Worm (Caenorhabditis elegans) whole organism, late embryonic: Measurements from ENCODE around the gene C56A3.8.

Experiments
- C08G9.2 ChIP-seq: sonication (generic microtip); optimal IDR thresholded peaks from 2 replicates; lab custom pipeline; 2016; ENCODE audit warnings: mild to moderate bottlenecking, missing genetic modification characterization, moderate library complexity, missing compliant biosample characterization
- C38D4.7 ChIP-seq: fragments of 200-800 bp; sonication (Bioruptor generic); optimal IDR thresholded peaks from 2 replicates; lab custom pipeline; 2018; ENCODE audit warnings: mild to moderate bottlenecking, missing genetic modification characterization, moderate library complexity, missing compliant biosample characterization
- F13H6.1 ChIP-seq: sonication (generic microtip); optimal IDR thresholded peaks from 2 replicates; lab custom pipeline; 2016; ENCODE audit warnings: missing genetic modification characterization, missing compliant biosample characterization
- K02D7.2 ChIP-seq: sonication (generic microtip); optimal IDR thresholded peaks from 2 replicates; lab custom pipeline; 2017; ENCODE audit warnings: mild to moderate bottlenecking, missing genetic modification characterization, missing compliant biosample characterization
- K09A11.1 ChIP-seq: sonication (generic microtip); optimal IDR thresholded peaks from 2 replicates; lab custom pipeline; 2017; ENCODE audit warnings: antibody characterized with exemption, mild to moderate bottlenecking, missing genetic modification characterization, missing compliant biosample characterization; ENCODE audit not compliant: insufficient read depth
- T23F11.4 ChIP-seq: fragments of 200-800 bp; sonication (Bioruptor generic); optimal IDR thresholded peaks from 2 replicates; lab custom pipeline; 2018; ENCODE audit warnings: mild to moderate bottlenecking, missing genetic modification characterization, missing compliant biosample characterization
- Y22D7AL.16 ChIP-seq: sonication (generic microtip); optimal IDR thresholded peaks from 2 replicates; lab custom pipeline; 2016; ENCODE audit warnings: missing genetic modification characterization, missing compliant biosample characterization
- ama-1 ChIP-seq: fragments of 150-350 bp; optimal IDR thresholded peaks from 2 replicates; lab custom pipeline; 2014
- ceh-14 ChIP-seq: sonication (generic microtip); optimal IDR thresholded peaks from 2 replicates; lab custom pipeline; 2016; ENCODE audit warnings: missing genotype, missing genetic modification characterization, missing compliant biosample characterization
- ceh-18 ChIP-seq: sonication (generic microtip); optimal IDR thresholded peaks from 2 replicates; lab custom pipeline; 2016; ENCODE audit warnings: missing genetic modification characterization, missing compliant biosample characterization
- ceh-2 ChIP-seq: sonication (generic microtip); optimal IDR thresholded peaks from 2 replicates; lab custom pipeline; 2016; ENCODE audit warnings: missing genotype, missing genetic modification characterization, missing compliant biosample characterization
- ceh-34 ChIP-seq: sonication (generic microtip); optimal IDR thresholded peaks from 2 replicates; lab custom pipeline; 2016; ENCODE audit warnings: mild to moderate bottlenecking, missing genetic modification characterization, missing compliant biosample characterization
- ceh-48 ChIP-seq: sonication (generic microtip); optimal IDR thresholded peaks from 2 replicates; lab custom pipeline; 2016; ENCODE audit warnings: missing genetic modification characterization, inconsistent platforms, missing compliant biosample characterization
- ceh-9 ChIP-seq: sonication (generic microtip); optimal IDR thresholded peaks from 2 replicates; lab custom pipeline; 2016; ENCODE audit warnings: mild to moderate bottlenecking, missing genetic modification characterization, inconsistent platforms, missing compliant biosample characterization
- che-1 ChIP-seq: sonication (generic microtip); optimal IDR thresholded peaks from 2 replicates; lab custom pipeline; 2016; ENCODE audit warnings: mild to moderate bottlenecking, missing genetic modification characterization, missing compliant biosample characterization
- dmd-4 ChIP-seq: sonication (generic microtip); optimal IDR thresholded peaks from 2 replicates; lab custom pipeline; 2016; ENCODE audit warnings: borderline replicate concordance, missing genetic modification characterization, missing compliant biosample characterization
- dve-1 ChIP-seq: sonication (generic microtip); optimal IDR thresholded peaks from 2 replicates; lab custom pipeline; 2017; ENCODE audit warnings: antibody characterized with exemption, mild to moderate bottlenecking, missing genetic modification characterization, missing compliant biosample characterization
- elt-2 ChIP-seq: sonication (generic microtip); optimal IDR thresholded peaks from 2 replicates; lab custom pipeline; 2016; ENCODE audit warnings: missing genetic modification reagents, missing genetic modification characterization, missing compliant biosample characterization
- ets-4 ChIP-seq: sonication (generic microtip); optimal IDR thresholded peaks from 2 replicates; lab custom pipeline; 2016; ENCODE audit warnings: missing genetic modification characterization, missing compliant biosample characterization
- eyg-1 ChIP-seq: sonication (generic microtip); optimal IDR thresholded peaks from 2 replicates; lab custom pipeline; 2016; ENCODE audit warnings: missing genotype, missing genetic modification characterization, missing compliant biosample characterization
- fax-1 ChIP-seq: sonication (generic microtip); optimal IDR thresholded peaks from 2 replicates; lab custom pipeline; 2016; ENCODE audit warnings: missing genotype, missing genetic modification characterization, missing compliant biosample characterization
- fkh-6 ChIP-seq: sonication (generic microtip); optimal IDR thresholded peaks from 2 replicates; lab custom pipeline; 2016; ENCODE audit warnings: missing genetic modification characterization, missing compliant biosample characterization
- hlh-15 ChIP-seq: sonication (generic microtip); optimal IDR thresholded peaks from 2 replicates; lab custom pipeline; 2016; ENCODE audit warnings: missing genetic modification characterization, missing compliant biosample characterization
- hlh-30 ChIP-seq: sonication (generic microtip); optimal IDR thresholded peaks from 2 replicates; lab custom pipeline; 2017; ENCODE audit warnings: antibody characterized with exemption, missing genetic modification characterization, missing compliant biosample characterization; ENCODE audit not compliant: insufficient read depth
- hlh-6 ChIP-seq: sonication (generic microtip); optimal IDR thresholded peaks from 2 replicates; lab custom pipeline; 2016; ENCODE audit warnings: missing genotype, missing genetic modification characterization, missing compliant biosample characterization
- hlh-8 ChIP-seq: sonication (generic microtip); optimal IDR thresholded peaks from 2 replicates; lab custom pipeline; 2016; ENCODE audit warnings: missing genotype, missing genetic modification characterization, missing compliant biosample characterization
- lim-6 ChIP-seq: sonication (generic microtip); optimal IDR thresholded peaks from 2 replicates; lab custom pipeline; 2016; ENCODE audit warnings: missing genetic modification characterization, missing compliant biosample characterization
- lin-11 ChIP-seq: fragments of 200-800 bp; sonication (Bioruptor generic); optimal IDR thresholded peaks from 2 replicates; lab custom pipeline; 2018; ENCODE audit warnings: mild to moderate bottlenecking, missing genetic modification characterization, missing compliant biosample characterization
- mec-3 ChIP-seq: sonication (generic microtip); optimal IDR thresholded peaks from 2 replicates; lab custom pipeline; 2016; ENCODE audit warnings: borderline replicate concordance, missing genetic modification characterization, missing compliant biosample characterization
- nfya-1 ChIP-seq: sonication (generic microtip); optimal IDR thresholded peaks from 2 replicates; lab custom pipeline; 2017; ENCODE audit warnings: missing genetic modification characterization, mild to moderate bottlenecking, missing compliant biosample characterization, antibody characterized with exemption, moderate library complexity
- nhr-11 ChIP-seq: fragments of 150-350 bp; optimal IDR thresholded peaks from 2 replicates; lab custom pipeline; 2014; ENCODE audit warnings: missing biosample characterization, missing genetic modification characterization
- nhr-232 ChIP-seq: sonication (generic microtip); optimal IDR thresholded peaks from 2 replicates; lab custom pipeline; 2016; ENCODE audit warnings: missing genetic modification characterization, missing compliant biosample characterization
- npax-4 ChIP-seq: sonication (generic microtip); optimal IDR thresholded peaks from 2 replicates; lab custom pipeline; 2016; ENCODE audit warnings: missing genetic modification characterization, missing compliant biosample characterization
- odd-2 ChIP-seq: sonication (generic microtip); optimal IDR thresholded peaks from 2 replicates; lab custom pipeline; 2017; ENCODE audit warnings: antibody characterized with exemption, mild to moderate bottlenecking, missing genetic modification characterization, missing compliant biosample characterization
- pha-2 ChIP-seq: sonication (generic microtip); optimal IDR thresholded peaks from 2 replicates; lab custom pipeline; 2017; ENCODE audit warnings: mild to moderate bottlenecking, missing genetic modification characterization, missing compliant biosample characterization
- pha-4 ChIP-seq: fragments of 150-350 bp; optimal IDR thresholded peaks from 2 replicates; lab custom pipeline; 2018; ENCODE audit warnings: missing biosample characterization, missing genetic modification reagents, missing genetic modification characterization
- pqm-1 ChIP-seq: sonication (generic microtip); optimal IDR thresholded peaks from 2 replicates; lab custom pipeline; 2016; ENCODE audit warnings: missing genetic modification characterization, missing compliant biosample characterization
- pros-1 ChIP-seq: fragments of 150-350 bp; optimal IDR thresholded peaks from 2 replicates; lab custom pipeline; 2014; ENCODE audit warnings: missing biosample characterization, missing genetic modification reagents, missing genetic modification characterization
- ref-2 ChIP-seq: sonication (generic microtip); optimal IDR thresholded peaks from 2 replicates; lab custom pipeline; 2016; ENCODE audit warnings: missing genetic modification characterization, missing compliant biosample characterization
- rnt-1 ChIP-seq: sonication (generic microtip); optimal IDR thresholded peaks from 2 replicates; lab custom pipeline; 2016; ENCODE audit warnings: missing genetic modification characterization, missing compliant biosample characterization
- sdc-2 ChIP-seq: sonication (generic microtip); optimal IDR thresholded peaks from 2 replicates; lab custom pipeline; 2016; ENCODE audit warnings: missing genotype, missing genetic modification characterization, missing compliant biosample characterization
- sox-2 ChIP-seq: fragments of 200-800 bp; sonication (Bioruptor generic); IDR thresholded peaks from 2 replicates; pipeline ENCODE4 v1.3.6; 2022; ENCODE audit warnings: missing genetic modification reagents, missing genetic modification characterization, missing compliant biosample characterization
- sox-4 ChIP-seq: sonication (generic microtip); optimal IDR thresholded peaks from 2 replicates; lab custom pipeline; 2017; ENCODE audit warnings: mild to moderate bottlenecking, missing genetic modification characterization, inconsistent platforms, missing compliant biosample characterization
- syd-9 ChIP-seq: sonication (generic microtip); optimal IDR thresholded peaks from 2 replicates; lab custom pipeline; 2016; ENCODE audit warnings: mild to moderate bottlenecking, missing genetic modification characterization, moderate library complexity, missing compliant biosample characterization
- tbx-2 ChIP-seq: sonication (generic microtip); optimal IDR thresholded peaks from 2 replicates; lab custom pipeline; 2016; ENCODE audit warnings: missing genetic modification characterization, missing compliant biosample characterization
- tbx-7 ChIP-seq: sonication (generic microtip); optimal IDR thresholded peaks from 2 replicates; lab custom pipeline; 2016; ENCODE audit warnings: missing genotype, missing genetic modification characterization, missing compliant biosample characterization
- ttx-3 ChIP-seq: sonication (generic microtip); optimal IDR thresholded peaks from 2 replicates; lab custom pipeline; 2016; ENCODE audit warnings: missing genetic modification reagents, missing genetic modification characterization, missing compliant biosample characterization
- unc-3 ChIP-seq, 2 experiments: fragments of 200-800 bp in 1 of 2; sonication (Bioruptor generic) in 1 of 2; sonication (generic microtip) in 1 of 2; conservative IDR thresholded peaks in 1 of 2; optimal IDR thresholded peaks in 1 of 2; 2 replicates each; pipeline versions ENCODE4 v1.3.6 to Lab custom; 2016 to 2022; ENCODE audit warnings: missing compliant biosample characterization in 2 of 2, missing genetic modification characterization in 2 of 2, missing genetic modification reagents in 1 of 2
- unc-42 ChIP-seq: sonication (generic microtip); optimal IDR thresholded peaks from 2 replicates; lab custom pipeline; 2016; ENCODE audit warnings: missing genotype, missing genetic modification characterization, missing compliant biosample characterization
- unc-55 ChIP-seq: sonication (generic microtip); optimal IDR thresholded peaks from 2 replicates; lab custom pipeline; 2017; ENCODE audit warnings: missing biosample characterization, missing genetic modification reagents, missing genetic modification characterization
- unc-86 ChIP-seq: sonication (generic microtip); optimal IDR thresholded peaks from 2 replicates; lab custom pipeline; 2016; ENCODE audit warnings: missing genetic modification characterization, missing compliant biosample characterization
- zip-5 ChIP-seq: sonication (generic microtip); optimal IDR thresholded peaks from 2 replicates; lab custom pipeline; 2016; ENCODE audit warnings: missing genetic modification characterization, missing compliant biosample characterization
- ztf-16 ChIP-seq: sonication (generic microtip); optimal IDR thresholded peaks from 2 replicates; lab custom pipeline; 2017; ENCODE audit warnings: missing genetic modification characterization, missing compliant biosample characterization

C56A3.8 gene

ce11 chrV:13556746-13557145, 3.3 kb upstream of the C56A3.8 start, which contains the start of gene cav-2:
cav-2 (plus strand) TSS chrV:13557104.
- no peak for TF ChIP-seq che-1 (tag; lab: Kevin White, UChicago)
- TF ChIP-seq nhr-11 (tag; lab: Kevin White, UChicago): no peak
- TF ChIP-seq nfya-1 (tag; lab: Kevin White, UChicago): peak; percentile 26
- no peak for TF ChIP-seq ceh-9 (tag; lab: Kevin White, UChicago)
- peak; percentile 91 for TF ChIP-seq ceh-2
- TF ChIP-seq ceh-18 (tag; lab: Kevin White, UChicago): peak; percentile 48
- TF ChIP-seq unc-86 (tag; lab: Kevin White, UChicago): peak; percentile 12
- no peak for TF ChIP-seq ztf-16 (tag; lab: Kevin White, UChicago)
- TF ChIP-seq zip-5: peak; percentile 68
- peak; percentile 10 for TF ChIP-seq eyg-1 (tag; lab: Kevin White, UChicago)
- TF ChIP-seq K02D7.2: no peak
- peak; percentile 86 for TF ChIP-seq pqm-1 (tag; lab: Kevin White, UChicago)
- TF ChIP-seq unc-42 (tag; lab: Kevin White, UChicago): peak; percentile 72
- peak; percentile 41 for TF ChIP-seq fkh-6 (tag; lab: Kevin White, UChicago)
- TF ChIP-seq fax-1 (tag; lab: Kevin White, UChicago): peak; percentile 41
- TF ChIP-seq Y22D7AL.16: no peak
- TF ChIP-seq C38D4.7 (GFP tag; lab: Kevin White, UChicago): no peak
- TF ChIP-seq odd-2 (tag; lab: Kevin White, UChicago): no peak
- TF ChIP-seq C08G9.2: peak; percentile 97
- TF ChIP-seq hlh-15 (tag; lab: Kevin White, UChicago): no peak
- no peak for TF ChIP-seq hlh-6 (tag; lab: Kevin White, UChicago)
- TF ChIP-seq dve-1: peak; percentile 1
- no peak for TF ChIP-seq lim-6 (tag; lab: Kevin White, UChicago)
- peak; percentile 80 for TF ChIP-seq mec-3
- no peak for TF ChIP-seq npax-4 (tag; lab: Kevin White, UChicago)
- no peak for TF ChIP-seq pha-4 (tag; lab: Kevin White, UChicago)
- TF ChIP-seq sox-4 (tag; lab: Kevin White, UChicago): no peak
- TF ChIP-seq T23F11.4 (GFP tag; lab: Kevin White, UChicago): no peak
- peak; percentile 82 for TF ChIP-seq ref-2 (tag; lab: Kevin White, UChicago)
- peak; percentile 86 for TF ChIP-seq tbx-7 (tag; lab: Kevin White, UChicago)
- no peak for TF ChIP-seq ama-1
- TF ChIP-seq ttx-3 (tag; lab: Kevin White, UChicago): no peak
- TF ChIP-seq ets-4 (tag; lab: Kevin White, UChicago): peak; percentile 83
- TF ChIP-seq tbx-2 (tag; lab: Kevin White, UChicago): peak; percentile 66
- TF ChIP-seq ceh-14 (tag; lab: Kevin White, UChicago): peak; percentile 63
- TF ChIP-seq dmd-4: no peak
- no peak for TF ChIP-seq sox-2
- TF ChIP-seq nhr-232 (tag; lab: Kevin White, UChicago): no peak
- no peak for TF ChIP-seq K09A11.1 (tag; lab: Kevin White, UChicago)
- no peak for TF ChIP-seq pros-1 (tag; lab: Kevin White, UChicago)
- TF ChIP-seq sdc-2: no peak
- TF ChIP-seq syd-9 (tag; lab: Kevin White, UChicago): no peak
- peak; percentile 81 for TF ChIP-seq elt-2 (tag; lab: Kevin White, UChicago)
- peak; percentile 55 for TF ChIP-seq hlh-8 (tag; lab: Kevin White, UChicago)
- TF ChIP-seq pha-2: no peak
- TF ChIP-seq unc-55 (GFP tag; lab: Kevin White, UChicago): no peak
- peak; percentile 57 for TF ChIP-seq F13H6.1 (tag; lab: Kevin White, UChicago)
- TF ChIP-seq lin-11 (tag; lab: Kevin White, UChicago): no peak
- peak; percentile 46 for TF ChIP-seq ceh-34 (tag; lab: Kevin White, UChicago)
- TF ChIP-seq ceh-48 (tag; lab: Kevin White, UChicago): peak; percentile 13
- no peak for TF ChIP-seq unc-3 (GFP tag; conservative IDR thresholded peaks at IDR 0.05; lab: Robert Waterston, UW)
- no peak for TF ChIP-seq unc-3 (tag; optimal IDR thresholded peaks at IDR 0.05; lab: Kevin White, UChicago)
- TF ChIP-seq hlh-30 (tag; lab: Kevin White, UChicago): no peak
- peak; percentile 65 for TF ChIP-seq rnt-1 (tag; lab: Kevin White, UChicago)
